Fruit fly (Drosophila melanogaster): ENCODE data around the gene CG2233.

Gene CG2233

DNA sequence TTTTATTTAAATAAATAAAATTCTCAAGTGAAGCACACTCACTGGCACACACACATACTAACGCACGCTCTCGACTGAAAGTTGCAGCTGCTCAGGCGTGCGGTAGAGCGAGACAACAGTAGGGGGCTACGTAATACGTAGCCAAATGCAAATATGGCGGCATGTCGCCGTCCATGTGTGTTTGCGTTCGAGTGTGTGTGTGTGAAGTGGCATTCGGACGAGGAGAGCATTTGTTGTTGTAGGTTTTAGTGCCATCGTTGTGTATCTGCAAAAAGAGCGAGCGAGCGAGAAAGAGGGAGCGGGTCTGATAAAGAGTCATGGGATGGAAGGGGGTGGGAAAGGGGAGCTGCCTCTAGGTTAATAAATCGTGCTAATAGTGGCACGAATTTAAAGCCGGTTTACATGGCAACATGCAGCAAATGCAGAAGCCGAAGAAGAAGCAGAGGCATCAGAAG lies 21.2 kb upstream of the CG2233 start (continued):
- TF ChIP-seq CG9817 (tag; optimal IDR thresholded peaks at IDR 0.05) = no peak
- peak; percentile 28 for TF ChIP-seq gcm (GFP tag; optimal IDR thresholded peaks at IDR 0.05)
- no peak for TF ChIP-seq CG7372 (GFP tag; IDR thresholded peaks at IDR 0.05)
- TF ChIP-seq CG9609 (GFP tag; optimal IDR thresholded peaks at IDR 0.05) = no peak
- TF ChIP-seq CG3407 (GFP tag; optimal IDR thresholded peaks at IDR 0.05) = no peak
- TF ChIP-seq CG12659 (GFP tag; optimal IDR thresholded peaks at IDR 0.05) = peak; percentile 45
- TF ChIP-seq CG1602 (GFP tag; optimal IDR thresholded peaks at IDR 0.05) = no peak
- no peak for TF ChIP-seq Ets97D (GFP tag; optimal IDR thresholded peaks at IDR 0.05)
- no peak for TF ChIP-seq CG30431 (GFP tag; optimal IDR thresholded peaks at IDR 0.05)
- TF ChIP-seq CG31441 (GFP tag; IDR thresholded peaks at IDR 0.05) = no peak
- TF ChIP-seq chn (GFP tag; optimal IDR thresholded peaks at IDR 0.05) = no peak
- peak; percentile 29; the same call in 1 of the 2 replicates for TF ChIP-seq Bgb (GFP tag; IDR thresholded peaks at IDR 0.05; ENCODE audit: partially characterized antibody)
- TF ChIP-seq sr (GFP tag; IDR thresholded peaks at IDR 0.05) = no peak
- TF ChIP-seq Bteb2 (GFP tag; optimal IDR thresholded peaks at IDR 0.05) = no peak
- no peak for TF ChIP-seq sima (GFP tag; optimal IDR thresholded peaks at IDR 0.05)
- peak; percentile 73 for TF ChIP-seq CG8924 (tag; optimal IDR thresholded peaks at IDR 0.05)
- TF ChIP-seq CG5180 (GFP tag; optimal IDR thresholded peaks at IDR 0.05) = no peak
- TF ChIP-seq CG6854 (GFP tag; optimal IDR thresholded peaks at IDR 0.05) = no peak
- TF ChIP-seq Doc2 (GFP tag; IDR thresholded peaks at IDR 0.05) = no peak
- no peak for TF ChIP-seq danr (GFP tag; IDR thresholded peaks at IDR 0.05)
- no peak for TF ChIP-seq CG4424 (GFP tag; optimal IDR thresholded peaks at IDR 0.05)
- TF ChIP-seq CG30403 (GFP tag; optimal IDR thresholded peaks at IDR 0.05) = no peak
- TF ChIP-seq CG7928 (GFP tag; optimal IDR thresholded peaks at IDR 0.05) = no peak
- TF ChIP-seq CG2120 (GFP tag; optimal IDR thresholded peaks at IDR 0.05) = no peak
- TF ChIP-seq Sry-δ (GFP tag; optimal IDR thresholded peaks at IDR 0.05) = no peak
- TF ChIP-seq Scr (GFP tag; IDR thresholded peaks at IDR 0.05; ENCODE audit: partially characterized antibody) = no peak
- no peak for TF ChIP-seq tin (GFP tag; optimal IDR thresholded peaks at IDR 0.05)
- no peak for TF ChIP-seq nerfin-2 (GFP tag; IDR thresholded peaks at IDR 0.05; ENCODE audit: partially characterized antibody)
- TF ChIP-seq CG14965 (GFP tag; optimal IDR thresholded peaks at IDR 0.05; ENCODE audit: borderline replicate concordance) = no peak
- TF ChIP-seq fru (optimal IDR thresholded peaks at IDR 0.05) = no peak
- no peak for TF ChIP-seq ara (GFP tag; IDR thresholded peaks at IDR 0.05)
- TF ChIP-seq CG15011 (GFP tag; optimal IDR thresholded peaks at IDR 0.05) = no peak
- no peak for TF ChIP-seq CG2678 (tag; optimal IDR thresholded peaks at IDR 0.05)
- TF ChIP-seq br (optimal IDR thresholded peaks at IDR 0.05) = no peak
- TF ChIP-seq CG6175 (GFP tag; IDR thresholded peaks at IDR 0.05) = peak; percentile 73; the same call in 2 of the 3 replicates
- no peak for TF ChIP-seq Myb (GFP tag; optimal IDR thresholded peaks at IDR 0.05)
- TF ChIP-seq Xbp1 (GFP tag; optimal IDR thresholded peaks at IDR 0.05) = no peak
- peak in 1 of 2 experiments; percentile 87 for TF ChIP-seq Pdp1 (GFP tag; optimal IDR thresholded peaks at IDR 0.05)
- TF ChIP-seq dmrt11E (tag; optimal IDR thresholded peaks at IDR 0.05) = no peak
- TF ChIP-seq al (GFP tag; IDR thresholded peaks at IDR 0.05) = no peak
- no peak for TF ChIP-seq CG10147 (GFP tag; optimal IDR thresholded peaks at IDR 0.05)
- no peak for TF ChIP-seq disco-r (GFP tag; optimal IDR thresholded peaks at IDR 0.05)
- TF ChIP-seq CG6813 (GFP tag; optimal IDR thresholded peaks at IDR 0.05) = peak; percentile 29
- TF ChIP-seq CG17359 (tag; optimal IDR thresholded peaks at IDR 0.05) = no peak
- TF ChIP-seq ac (GFP tag; optimal IDR thresholded peaks at IDR 0.05) = peak; percentile 47
- TF ChIP-seq hb (GFP tag; IDR thresholded peaks at IDR 0.05; ENCODE audit: partially characterized antibody) = no peak
- TF ChIP-seq NfI (GFP tag; optimal IDR thresholded peaks at IDR 0.05) = no peak
- no peak for TF ChIP-seq usp (GFP tag; optimal IDR thresholded peaks at IDR 0.05)
- no peak for TF ChIP-seq zf30C (GFP tag; optimal IDR thresholded peaks at IDR 0.05)
- no peak for TF ChIP-seq ranshi (GFP tag; IDR thresholded peaks at IDR 0.05)
- TF ChIP-seq CG17385 (GFP tag; optimal IDR thresholded peaks at IDR 0.05) = no peak
- TF ChIP-seq Sox102F (GFP tag; optimal IDR thresholded peaks at IDR 0.05) = no peak

All from whole organism, embryonic.